Fruit fly (Drosophila melanogaster): Measurements from ENCODE around the gene CG14075.

The CG14075 gene

DNA sequence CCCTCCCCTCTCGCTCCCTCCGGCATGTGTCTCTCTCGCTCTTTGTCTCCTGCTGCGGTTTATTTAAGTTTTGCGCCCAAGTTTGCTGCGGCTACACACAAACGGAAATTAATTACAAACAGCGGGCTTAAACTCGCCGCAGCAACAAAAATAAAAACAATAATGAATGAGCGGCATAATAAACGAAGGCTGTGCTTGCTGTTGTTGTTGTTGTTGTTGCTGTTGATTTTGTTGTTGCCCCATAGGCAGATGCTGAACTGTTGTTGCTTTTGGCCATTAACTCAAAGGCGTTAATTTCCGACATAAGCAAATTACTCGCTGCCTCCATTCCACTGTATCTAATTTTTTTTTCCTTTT is 32.0 kb downstream of the CG14075 start:
- TF ChIP-seq CG9948 (tag; optimal IDR thresholded peaks at IDR 0.05) = no peak
- TF ChIP-seq fd96Ca (GFP tag; IDR thresholded peaks at IDR 0.05) = no peak
- TF ChIP-seq CG8301 (tag; optimal IDR thresholded peaks at IDR 0.05) = no peak
- no peak for TF ChIP-seq D1 (tag; optimal IDR thresholded peaks at IDR 0.05)
- TF ChIP-seq CG15710 (tag; optimal IDR thresholded peaks at IDR 0.05) = no peak
- no peak for TF ChIP-seq Ets98B (GFP tag; IDR thresholded peaks at IDR 0.05)
- TF ChIP-seq CG17806 (tag; optimal IDR thresholded peaks at IDR 0.05) = no peak
- no peak for TF ChIP-seq Pif1A (GFP tag; optimal IDR thresholded peaks at IDR 0.05)

dm6 chr3L:19018440-19018839 is 33.7 kb downstream of the CG14075 start:
- no peak for TF ChIP-seq Pif1B (GFP tag; optimal IDR thresholded peaks at IDR 0.05)
- TF ChIP-seq CG14655 (GFP tag; optimal IDR thresholded peaks at IDR 0.05) = no peak
- no peak for TF ChIP-seq CG13204 (GFP tag; optimal IDR thresholded peaks at IDR 0.05)
- TF ChIP-seq fd96Ca (GFP tag; IDR thresholded peaks at IDR 0.05) = no peak
- no peak for TF ChIP-seq Ets98B (GFP tag; IDR thresholded peaks at IDR 0.05)
- no peak for TF ChIP-seq CG32121 (GFP tag; IDR thresholded peaks at IDR 0.05)
- TF ChIP-seq CG15710 (tag; optimal IDR thresholded peaks at IDR 0.05) = no peak
- TF ChIP-seq D1 (tag; optimal IDR thresholded peaks at IDR 0.05) = no peak
- TF ChIP-seq Snoo (tag; optimal IDR thresholded peaks at IDR 0.05) = no peak
- no peak for TF ChIP-seq CG9948 (tag; optimal IDR thresholded peaks at IDR 0.05)

dm6 chr3L:19019308-19019749 is 34.6 kb downstream of the CG14075 start:
- TF ChIP-seq Snoo (tag; optimal IDR thresholded peaks at IDR 0.05) (no peak), CG34367 (tag; optimal IDR thresholded peaks at IDR 0.05) (no peak), CG32121 (GFP tag; IDR thresholded peaks at IDR 0.05) (peak; percentile 49), CG14655 (GFP tag; optimal IDR thresholded peaks at IDR 0.05) (no peak), EcR (GFP tag; optimal IDR thresholded peaks at IDR 0.05) (no peak), CG4496 (GFP tag; IDR thresholded peaks at IDR 0.05) (0 out of 3 replicates have a peak, but pooled peaks have one; percentile 19), rn (GFP tag; IDR thresholded peaks at IDR 0.05) (no peak)

dm6 chr3L:19020467-19020866 is 35.7 kb downstream of the CG14075 start:
- TF ChIP-seq CG32121 (GFP tag; IDR thresholded peaks at IDR 0.05) (0 out of 2 replicates have a peak, but pooled peaks have one; percentile 34), CG8159 (tag; optimal IDR thresholded peaks at IDR 0.05) (no peak), fd96Ca (GFP tag; IDR thresholded peaks at IDR 0.05) (0 out of 3 replicates have a peak, but pooled peaks have one; percentile 21), CG4496 (GFP tag; IDR thresholded peaks at IDR 0.05) (peak; percentile 34; the same call in 2 of the 3 replicates)

DNA sequence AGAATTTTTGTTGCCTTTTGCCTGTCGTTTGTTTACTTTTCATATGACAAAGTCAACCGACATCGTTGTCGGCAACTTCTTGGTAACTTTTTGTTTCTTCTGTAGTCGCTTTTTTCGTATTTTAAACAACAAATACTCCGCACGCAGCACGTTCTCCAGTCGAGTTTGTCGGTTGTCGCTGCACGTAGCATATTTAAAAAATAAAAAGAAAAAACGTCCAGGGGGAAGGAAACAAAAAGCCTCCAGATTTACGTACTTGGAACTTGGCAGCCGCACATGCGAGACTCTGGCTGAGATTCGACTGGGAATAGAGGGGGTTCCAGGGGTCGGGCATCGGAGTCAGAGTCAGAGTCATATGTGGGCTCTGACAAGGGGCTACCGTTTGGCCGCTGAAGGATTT is 36.9 kb downstream of the CG14075 start:
- peak; percentile 27 for TF ChIP-seq Pif1B (GFP tag; optimal IDR thresholded peaks at IDR 0.05)
- no peak for TF ChIP-seq CG8159 (tag; optimal IDR thresholded peaks at IDR 0.05)
- no peak for TF ChIP-seq CG32121 (GFP tag; IDR thresholded peaks at IDR 0.05)
- no peak for TF ChIP-seq CG14655 (GFP tag; optimal IDR thresholded peaks at IDR 0.05)
- no peak for TF ChIP-seq CG10348 (GFP tag; IDR thresholded peaks at IDR 0.05)
- TF ChIP-seq CG8301 (tag; optimal IDR thresholded peaks at IDR 0.05) = no peak
- TF ChIP-seq CG4496 (GFP tag; IDR thresholded peaks at IDR 0.05) = no peak; the same call in 1 of the 3 replicates
- TF ChIP-seq CG17806 (tag; optimal IDR thresholded peaks at IDR 0.05) = no peak
- no peak for TF ChIP-seq CG15710 (tag; optimal IDR thresholded peaks at IDR 0.05)
- no peak for TF ChIP-seq D1 (tag; optimal IDR thresholded peaks at IDR 0.05)
- TF ChIP-seq EcR (GFP tag; optimal IDR thresholded peaks at IDR 0.05) = peak; percentile 37
- no peak for TF ChIP-seq CG34367 (tag; optimal IDR thresholded peaks at IDR 0.05)
- no peak for TF ChIP-seq rn (GFP tag; IDR thresholded peaks at IDR 0.05)
- no peak for TF ChIP-seq Ets98B (GFP tag; IDR thresholded peaks at IDR 0.05)
- TF ChIP-seq Pif1A (GFP tag; optimal IDR thresholded peaks at IDR 0.05) = no peak
- no peak for TF ChIP-seq gl (tag; optimal IDR thresholded peaks at IDR 0.05)
- TF ChIP-seq CG13204 (GFP tag; optimal IDR thresholded peaks at IDR 0.05) = peak; percentile 58
- no peak for TF ChIP-seq fd96Ca (GFP tag; IDR thresholded peaks at IDR 0.05)
- no peak for TF ChIP-seq CG9948 (tag; optimal IDR thresholded peaks at IDR 0.05)
- TF ChIP-seq CG12605 (GFP tag; IDR thresholded peaks at IDR 0.05) = 0 out of 2 replicates have a peak, but pooled peaks have one; percentile 27
- TF ChIP-seq Snoo (tag; optimal IDR thresholded peaks at IDR 0.05) = no peak

- TF ChIP-seq CG9948 (tag; optimal IDR thresholded peaks at IDR 0.05) (peak; percentile 51), Pif1A (GFP tag; optimal IDR thresholded peaks at IDR 0.05) (peak; percentile 59), CG10348 (GFP tag; IDR thresholded peaks at IDR 0.05) (no peak), CG15710 (tag; optimal IDR thresholded peaks at IDR 0.05) (peak; percentile 48), CG8159 (tag; optimal IDR thresholded peaks at IDR 0.05) (no peak), rn (GFP tag; IDR thresholded peaks at IDR 0.05) (no peak), Pif1B (GFP tag; optimal IDR thresholded peaks at IDR 0.05) (peak; percentile 7), fd96Ca (GFP tag; IDR thresholded peaks at IDR 0.05) (0 out of 3 replicates have a peak, but pooled peaks have one; percentile 19), CG8301 (tag; optimal IDR thresholded peaks at IDR 0.05) (peak; percentile 15), CG17806 (tag; optimal IDR thresholded peaks at IDR 0.05) (peak; percentile 50), CG34367 (tag; optimal IDR thresholded peaks at IDR 0.05) (no peak), CG12605 (GFP tag; IDR thresholded peaks at IDR 0.05) (0 out of 2 replicates have a peak, but pooled peaks have one; percentile 15), D1 (tag; optimal IDR thresholded peaks at IDR 0.05) (no peak), CG14655 (GFP tag; optimal IDR thresholded peaks at IDR 0.05) (peak; percentile 23), EcR (GFP tag; optimal IDR thresholded peaks at IDR 0.05) (no peak), CG4496 (GFP tag; IDR thresholded peaks at IDR 0.05) (peak; percentile 56; the same call in 1 of the 3 replicates), Ets98B (GFP tag; IDR thresholded peaks at IDR 0.05) (no peak), CG32121 (GFP tag; IDR thresholded peaks at IDR 0.05) (no peak), gl (tag; optimal IDR thresholded peaks at IDR 0.05) (no peak), CG13204 (GFP tag; optimal IDR thresholded peaks at IDR 0.05) (no peak), Snoo (tag; optimal IDR thresholded peaks at IDR 0.05) (peak; percentile 59)
These were observed 40.0 kb downstream of the CG14075 start for dm6 chr3L:19024800-19025199.

Data from whole organism, pupa.